Worm (Caenorhabditis elegans): ENCODE results near the gene B0496.11.

ce11 chrIV:7414163-7414562, 19.6 kb downstream of the B0496.11 start:
- TF ChIP-seq nhr-28 (tag; optimal IDR thresholded peaks at IDR 0.05) (no peak), egl-27 (tag; optimal IDR thresholded peaks at IDR 0.05) (no peak), ceh-8 (GFP tag; optimal IDR thresholded peaks at IDR 0.05) (no peak)
